Worm (Caenorhabditis elegans) whole organism, late embryonic: ENCODE measurements around the gene str-96.
"Not testable (repeated sequence)": the region's sequence is repeated elsewhere in the genome, so short reads cannot be mapped to it uniquely, and the experiment has no call there.

Experiments
- ceh-24 ChIP-seq: sonication (generic microtip); optimal IDR thresholded peaks from 2 replicates; lab custom pipeline; 2016; ENCODE audit warnings: mild to moderate bottlenecking, missing genetic modification characterization, missing compliant biosample characterization
- ceh-9 ChIP-seq: sonication (generic microtip); optimal IDR thresholded peaks from 2 replicates; lab custom pipeline; 2016; ENCODE audit warnings: mild to moderate bottlenecking, missing genetic modification characterization, inconsistent platforms, missing compliant biosample characterization
- lim-6 ChIP-seq: sonication (generic microtip); optimal IDR thresholded peaks from 2 replicates; lab custom pipeline; 2016; ENCODE audit warnings: missing genetic modification characterization, missing compliant biosample characterization
- lin-11 ChIP-seq: fragments of 200-800 bp; sonication (Bioruptor generic); optimal IDR thresholded peaks from 2 replicates; lab custom pipeline; 2018; ENCODE audit warnings: mild to moderate bottlenecking, missing genetic modification characterization, missing compliant biosample characterization
- ref-2 ChIP-seq: sonication (generic microtip); optimal IDR thresholded peaks from 2 replicates; lab custom pipeline; 2016; ENCODE audit warnings: missing genetic modification characterization, missing compliant biosample characterization
- unc-42 ChIP-seq: sonication (generic microtip); optimal IDR thresholded peaks from 2 replicates; lab custom pipeline; 2016; ENCODE audit warnings: missing genotype, missing genetic modification characterization, missing compliant biosample characterization
- unc-55 ChIP-seq: sonication (generic microtip); optimal IDR thresholded peaks from 2 replicates; lab custom pipeline; 2017; ENCODE audit warnings: missing biosample characterization, missing genetic modification reagents, missing genetic modification characterization
- ztf-16 ChIP-seq: sonication (generic microtip); optimal IDR thresholded peaks from 2 replicates; lab custom pipeline; 2017; ENCODE audit warnings: missing genetic modification characterization, missing compliant biosample characterization

ce11 chrV:15256669-15257068 lies 37.1 kb downstream of the str-96 start, which contains the start of gene srsx-39:
- TF ChIP-seq lin-11 (tag; lab: Kevin White, UChicago); unc-55 (GFP tag; lab: Kevin White, UChicago); lim-6 (tag; lab: Kevin White, UChicago); ztf-16 (tag; lab: Kevin White, UChicago); ceh-9 (tag; lab: Kevin White, UChicago); unc-42 (tag; lab: Kevin White, UChicago); ref-2 (tag; lab: Kevin White, UChicago); ceh-24: not testable (repeated sequence)
